Worm (Caenorhabditis elegans): ENCODE results near the gene spp-21.

The spp-21 gene

DNA sequence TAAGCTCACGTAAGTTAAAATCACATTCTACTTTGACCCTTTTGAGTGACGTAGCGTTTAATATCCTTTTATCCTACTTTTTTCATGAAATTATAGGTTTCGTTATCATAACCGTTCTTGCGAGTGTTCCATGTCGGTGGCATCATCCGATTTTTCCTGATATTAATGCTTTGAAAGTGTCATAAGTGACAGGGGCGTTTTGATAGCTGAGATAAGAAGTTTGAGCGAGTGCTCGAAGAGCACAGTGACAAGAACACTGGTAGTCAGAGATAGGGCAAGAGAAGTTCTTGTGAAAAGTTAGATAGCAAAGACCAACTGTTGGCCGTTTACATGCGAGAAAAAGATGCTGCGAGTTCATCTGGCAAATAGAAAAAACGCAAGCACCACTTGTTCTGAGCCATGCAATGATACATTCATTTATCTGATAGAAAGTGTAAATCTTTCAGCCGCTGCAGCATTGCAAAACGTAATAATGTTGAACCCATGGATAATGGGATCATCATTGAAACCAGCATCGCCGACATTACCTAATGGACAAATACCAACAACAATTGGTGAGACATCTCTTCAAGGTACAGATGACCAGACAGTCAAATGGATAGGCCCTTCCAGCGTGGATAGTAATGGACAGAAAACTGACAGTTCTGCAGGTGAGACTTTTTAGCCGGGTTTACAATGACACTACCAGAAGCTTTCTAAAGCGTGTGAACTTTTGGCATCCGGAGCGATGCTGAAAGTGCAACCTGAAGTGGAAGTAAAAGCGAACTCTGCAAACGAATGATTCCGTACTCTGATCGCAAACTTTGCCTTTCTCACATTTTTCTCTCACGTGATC is 8.7 kb upstream of the spp-21 start:
- TF ChIP-seq cog-1 (tag; optimal IDR thresholded peaks at IDR 0.05) (no peak), med-1 (GFP tag; optimal IDR thresholded peaks at IDR 0.05; ENCODE audit: insufficient read depth) (no peak), ztf-23 (GFP tag; IDR thresholded peaks at IDR 0.05) (no peak), T22C8.4 (GFP tag; IDR thresholded peaks at IDR 0.05) (no peak), flt-1 (GFP tag; IDR thresholded peaks at IDR 0.05) (no peak), klf-2 (GFP tag; conservative IDR thresholded peaks at IDR 0.05) (no peak), ref-1 (GFP tag; conservative IDR thresholded peaks at IDR 0.05) (no peak), ztf-29 (GFP tag; IDR thresholded peaks at IDR 0.05) (no peak)

DNA sequence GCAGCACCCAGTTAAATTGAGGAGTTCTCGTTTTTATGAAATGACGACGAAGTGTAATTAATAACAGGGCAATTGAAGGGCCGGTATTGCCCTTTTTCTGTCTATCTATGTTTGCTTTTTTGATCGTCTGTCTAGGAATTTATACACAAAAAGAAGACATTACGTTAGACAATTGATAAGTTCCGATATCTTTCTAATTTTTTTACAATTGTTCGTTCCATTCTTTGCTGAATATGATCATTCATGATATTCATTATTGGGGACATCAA is 8.2 kb upstream of the spp-21 start:
- TF ChIP-seq tab-1 (GFP tag; IDR thresholded peaks at IDR 0.05) (no peak), ztf-29 (GFP tag; IDR thresholded peaks at IDR 0.05) (no peak), flt-1 (GFP tag; IDR thresholded peaks at IDR 0.05) (no peak), ztf-23 (GFP tag; IDR thresholded peaks at IDR 0.05) (no peak), klf-2 (GFP tag; conservative IDR thresholded peaks at IDR 0.05) (no peak), T22C8.4 (GFP tag; IDR thresholded peaks at IDR 0.05) (no peak), ref-1 (GFP tag; conservative IDR thresholded peaks at IDR 0.05) (no peak)

DNA sequence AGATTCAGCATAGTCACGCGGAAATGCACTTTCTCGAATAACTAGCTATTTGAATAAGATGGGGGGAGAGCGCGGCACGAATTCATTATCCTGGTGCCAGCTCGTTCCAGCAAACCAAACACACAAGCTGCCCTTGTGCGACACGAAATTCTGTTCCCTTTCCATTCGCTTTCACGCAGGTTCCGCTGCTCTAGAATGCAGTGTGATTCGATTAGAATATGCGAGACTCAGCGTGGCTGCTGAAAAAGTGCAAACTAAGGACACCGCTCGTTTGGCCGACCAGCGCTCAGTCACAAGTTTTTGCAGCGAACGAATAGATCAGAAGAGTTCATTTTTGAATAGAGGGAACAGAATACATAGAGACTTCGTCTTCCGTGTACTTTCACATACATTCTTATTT is 7.8 kb upstream of the spp-21 start:
- TF ChIP-seq tab-1 (GFP tag; IDR thresholded peaks at IDR 0.05), result no peak
- TF ChIP-seq cog-1 (tag; optimal IDR thresholded peaks at IDR 0.05), result no peak
- TF ChIP-seq flt-1 (GFP tag; IDR thresholded peaks at IDR 0.05), result no peak
- no peak for TF ChIP-seq ztf-23 (GFP tag; IDR thresholded peaks at IDR 0.05)
- TF ChIP-seq ztf-29 (GFP tag; IDR thresholded peaks at IDR 0.05), result no peak
- TF ChIP-seq med-1 (GFP tag; optimal IDR thresholded peaks at IDR 0.05; ENCODE audit: insufficient read depth), result no peak
- TF ChIP-seq ref-1 (GFP tag; conservative IDR thresholded peaks at IDR 0.05), result no peak
- TF ChIP-seq T22C8.4 (GFP tag; IDR thresholded peaks at IDR 0.05), result no peak
- no peak for TF ChIP-seq klf-2 (GFP tag; conservative IDR thresholded peaks at IDR 0.05)

DNA sequence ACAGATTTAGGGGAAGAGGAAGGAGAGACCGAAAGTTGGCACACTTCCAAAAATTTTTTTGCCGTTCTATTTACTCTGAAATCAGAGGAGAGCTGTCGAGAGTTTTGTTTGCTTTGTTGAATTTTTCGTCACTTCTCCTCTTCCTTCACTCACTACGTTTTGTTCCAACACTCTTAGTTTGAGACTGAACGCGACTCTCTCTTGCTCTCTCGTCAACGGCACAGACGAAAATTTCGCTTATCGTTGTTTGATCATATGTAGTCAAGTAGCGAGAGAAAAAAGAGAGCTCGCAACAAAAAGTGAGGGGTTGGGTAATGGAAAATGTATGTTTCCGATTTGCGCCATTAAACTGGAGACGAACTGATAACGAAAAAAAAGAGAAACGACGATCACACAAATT is 7.3 kb upstream of the spp-21 start:
- no peak for TF ChIP-seq ztf-23 (GFP tag; IDR thresholded peaks at IDR 0.05)
- no peak for TF ChIP-seq ref-1 (GFP tag; conservative IDR thresholded peaks at IDR 0.05)
- no peak for TF ChIP-seq flt-1 (GFP tag; IDR thresholded peaks at IDR 0.05)
- no peak for TF ChIP-seq klf-2 (GFP tag; conservative IDR thresholded peaks at IDR 0.05)
- TF ChIP-seq tab-1 (GFP tag; IDR thresholded peaks at IDR 0.05), result no peak
- TF ChIP-seq T22C8.4 (GFP tag; IDR thresholded peaks at IDR 0.05), result no peak
- no peak for TF ChIP-seq cog-1 (tag; optimal IDR thresholded peaks at IDR 0.05)

DNA sequence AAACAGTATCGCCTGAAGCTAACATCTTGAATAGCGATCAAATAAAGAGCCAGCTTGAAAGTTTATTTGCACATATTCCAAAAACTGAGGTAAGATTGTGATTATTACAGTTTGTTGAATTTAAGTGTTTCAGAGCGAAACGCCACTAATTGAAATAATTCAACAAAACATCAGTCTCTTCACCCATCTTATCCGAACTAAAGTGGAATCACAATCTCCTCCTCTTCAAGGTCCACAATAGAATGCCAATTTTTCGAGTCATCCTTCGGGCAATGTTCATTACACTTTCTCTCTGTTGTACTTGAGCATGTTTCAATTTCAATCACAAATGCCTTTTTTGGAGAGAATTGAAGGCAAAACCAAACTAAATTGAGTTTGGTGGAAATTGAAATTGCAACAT is 5.9 kb upstream of the spp-21 start:
- no peak for TF ChIP-seq med-1 (GFP tag; optimal IDR thresholded peaks at IDR 0.05; ENCODE audit: insufficient read depth)
- no peak for TF ChIP-seq flt-1 (GFP tag; IDR thresholded peaks at IDR 0.05)
- no peak for TF ChIP-seq ztf-23 (GFP tag; IDR thresholded peaks at IDR 0.05)
- TF ChIP-seq tab-1 (GFP tag; IDR thresholded peaks at IDR 0.05), result no peak
- TF ChIP-seq ztf-29 (GFP tag; IDR thresholded peaks at IDR 0.05), result no peak

DNA sequence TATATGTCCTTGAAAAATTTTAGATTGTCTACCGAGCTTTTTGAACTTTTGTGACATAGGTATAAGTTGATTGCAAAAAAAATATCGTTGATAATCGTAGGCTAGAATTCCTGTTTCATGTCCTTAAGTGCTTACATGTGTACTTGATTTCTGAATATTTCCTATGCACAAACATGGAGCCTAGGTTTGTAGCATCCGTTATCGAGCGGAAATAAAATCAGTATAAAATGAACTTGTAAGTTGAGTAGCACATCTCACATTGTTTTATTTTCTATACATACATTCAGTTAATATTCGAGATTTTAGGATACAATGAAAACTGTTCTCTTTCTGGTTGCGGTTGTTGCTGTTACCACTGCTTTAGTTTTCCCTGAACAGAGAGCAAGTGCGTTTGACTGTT is 2.4 kb upstream of the spp-21 start, which contains the start of gene spp-9:
TSS of gene spp-9 (plus strand) at position 301 of the 400 bp plus-strand sequence.
- no peak for TF ChIP-seq T22C8.4 (GFP tag; IDR thresholded peaks at IDR 0.05)

DNA sequence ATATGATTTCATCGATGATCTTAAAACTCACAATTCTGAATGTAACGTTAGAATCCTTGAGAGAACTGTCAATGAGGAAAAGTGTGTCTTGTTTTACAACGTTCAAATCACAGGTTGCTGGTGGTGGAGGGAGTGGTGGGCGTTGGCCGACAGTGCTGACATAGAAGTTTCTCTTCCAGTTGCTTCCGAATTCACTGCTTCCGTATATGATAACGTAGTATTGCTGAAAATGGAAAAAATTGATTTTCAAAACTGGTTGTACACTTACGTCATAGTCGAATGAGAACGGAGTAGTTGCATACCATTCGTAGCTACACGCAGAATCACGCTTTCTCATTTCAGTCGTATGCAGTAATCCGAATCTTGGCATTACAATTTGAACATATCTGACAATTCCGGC is 1.9 kb downstream of the spp-21 start:
- TF ChIP-seq ztf-29 (GFP tag; IDR thresholded peaks at IDR 0.05), result no peak
- no peak for TF ChIP-seq med-1 (GFP tag; optimal IDR thresholded peaks at IDR 0.05; ENCODE audit: insufficient read depth)
- no peak for TF ChIP-seq ztf-23 (GFP tag; IDR thresholded peaks at IDR 0.05)

DNA sequence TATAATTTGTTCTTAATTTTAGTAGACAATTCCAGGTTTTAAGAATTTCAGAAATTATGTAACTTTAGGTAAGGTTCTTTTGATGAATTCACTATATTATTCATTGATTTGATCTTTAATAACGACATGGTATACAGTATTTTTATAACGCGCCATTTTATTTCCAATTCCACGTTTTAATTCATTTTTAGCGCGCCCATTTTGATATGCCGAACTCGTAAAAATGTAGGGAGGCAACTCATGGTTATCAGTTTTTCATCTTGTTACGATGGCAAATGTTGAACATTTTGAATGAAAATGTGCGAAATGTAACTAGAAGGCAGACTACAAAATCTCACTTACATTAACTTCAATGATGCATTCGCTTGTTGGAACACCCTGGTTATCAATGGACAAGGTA is 8.9 kb downstream of the spp-21 start:
- no peak for TF ChIP-seq ref-1 (GFP tag; conservative IDR thresholded peaks at IDR 0.05)
- TF ChIP-seq flt-1 (GFP tag; IDR thresholded peaks at IDR 0.05), result no peak
- no peak for TF ChIP-seq T22C8.4 (GFP tag; IDR thresholded peaks at IDR 0.05)
- TF ChIP-seq cog-1 (tag; optimal IDR thresholded peaks at IDR 0.05), result no peak
- TF ChIP-seq med-1 (GFP tag; optimal IDR thresholded peaks at IDR 0.05; ENCODE audit: insufficient read depth), result no peak
- TF ChIP-seq ztf-29 (GFP tag; IDR thresholded peaks at IDR 0.05), result no peak
- TF ChIP-seq klf-2 (GFP tag; conservative IDR thresholded peaks at IDR 0.05), result no peak

DNA sequence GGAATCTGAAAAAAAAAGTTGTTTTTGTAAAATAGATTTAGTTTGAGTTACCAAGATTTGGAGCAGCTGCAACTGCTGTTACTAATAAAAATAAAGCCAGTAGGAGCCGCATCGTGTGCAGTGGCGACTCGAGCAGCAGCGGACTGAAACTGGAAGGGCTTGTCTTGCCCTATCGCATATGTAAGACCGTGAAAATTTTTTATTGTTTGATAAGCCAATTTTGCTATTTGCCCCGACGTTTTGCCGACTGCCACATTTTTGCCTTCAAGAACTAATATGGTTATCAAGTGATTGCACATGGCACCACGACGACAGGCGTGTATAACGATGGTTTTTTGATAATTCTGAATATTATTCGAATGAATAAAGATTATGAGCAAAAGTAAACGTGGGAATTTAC is 9.8 kb downstream of the spp-21 start, which contains the start of gene T25C12.3:
TSS of gene T25C12.3 (minus strand) at position 262 of the 400 bp plus-strand sequence.
- no peak for TF ChIP-seq ztf-29 (GFP tag; IDR thresholded peaks at IDR 0.05)
- no peak for TF ChIP-seq med-1 (GFP tag; optimal IDR thresholded peaks at IDR 0.05; ENCODE audit: insufficient read depth)
- no peak for TF ChIP-seq tab-1 (GFP tag; IDR thresholded peaks at IDR 0.05)
- no peak for TF ChIP-seq flt-1 (GFP tag; IDR thresholded peaks at IDR 0.05)
- no peak for TF ChIP-seq T22C8.4 (GFP tag; IDR thresholded peaks at IDR 0.05)

DNA sequence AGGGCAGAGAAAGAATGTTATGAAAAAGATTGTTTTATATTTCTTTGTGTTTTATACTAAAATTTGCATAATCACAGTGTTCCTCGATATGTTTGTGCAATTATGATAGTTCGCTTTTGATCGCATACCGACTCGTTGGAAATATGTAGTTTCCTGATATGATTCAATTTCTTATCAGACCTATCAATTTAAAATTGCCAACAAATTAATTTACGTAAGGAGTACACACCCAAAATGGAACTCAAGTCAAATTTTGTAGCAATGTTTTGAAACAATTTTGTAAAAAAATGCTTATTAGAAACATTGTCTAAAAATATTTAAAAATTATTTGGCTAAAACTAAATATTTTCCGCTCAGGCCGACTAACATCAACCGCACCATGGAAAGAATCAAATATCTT is 10.7 kb downstream of the spp-21 start:
- TF ChIP-seq flt-1 (GFP tag; IDR thresholded peaks at IDR 0.05), result no peak
- TF ChIP-seq cog-1 (tag; optimal IDR thresholded peaks at IDR 0.05), result no peak
- no peak for TF ChIP-seq klf-2 (GFP tag; conservative IDR thresholded peaks at IDR 0.05)
- TF ChIP-seq ref-1 (GFP tag; conservative IDR thresholded peaks at IDR 0.05), result no peak
- TF ChIP-seq ztf-23 (GFP tag; IDR thresholded peaks at IDR 0.05), result no peak
- no peak for TF ChIP-seq med-1 (GFP tag; optimal IDR thresholded peaks at IDR 0.05; ENCODE audit: insufficient read depth)
- TF ChIP-seq T22C8.4 (GFP tag; IDR thresholded peaks at IDR 0.05), result no peak

DNA sequence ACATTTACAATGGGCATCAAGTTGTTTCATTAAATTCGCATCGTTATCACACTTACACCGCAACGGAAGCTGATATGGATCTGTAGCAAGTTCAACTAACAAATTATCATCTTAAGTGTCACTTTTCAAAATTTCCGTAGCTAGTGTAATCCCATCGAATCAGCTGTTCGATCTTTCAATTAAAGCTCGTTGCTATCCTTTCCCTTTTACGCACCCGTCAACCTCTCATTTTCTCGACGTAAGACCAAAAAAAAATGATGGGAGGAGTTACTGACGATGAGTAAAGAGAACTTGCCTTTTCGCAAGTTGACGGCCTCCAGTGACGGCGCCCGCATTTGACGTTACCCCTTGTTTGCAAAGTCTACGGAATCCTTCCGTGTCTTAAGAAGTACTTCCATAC is 12.0 kb downstream of the spp-21 start, which contains the start of gene F29G6.1:
TSS of gene F29G6.1 (plus strand) at position 301 of the 400 bp plus-strand sequence.
- TF ChIP-seq flt-1 (GFP tag; IDR thresholded peaks at IDR 0.05) (no peak), ref-1 (GFP tag; conservative IDR thresholded peaks at IDR 0.05) (no peak), tab-1 (GFP tag; IDR thresholded peaks at IDR 0.05) (no peak), med-1 (GFP tag; optimal IDR thresholded peaks at IDR 0.05; ENCODE audit: insufficient read depth) (no peak), ztf-23 (GFP tag; IDR thresholded peaks at IDR 0.05) (no peak), ztf-29 (GFP tag; IDR thresholded peaks at IDR 0.05) (no peak), klf-2 (GFP tag; conservative IDR thresholded peaks at IDR 0.05) (no peak), cog-1 (tag; optimal IDR thresholded peaks at IDR 0.05) (no peak), T22C8.4 (GFP tag; IDR thresholded peaks at IDR 0.05) (no peak)

Data from whole organism, midembryonic.